Worm (Caenorhabditis elegans) whole organism, late embryonic: ENCODE measurements around the gene pfas-1.
A peak's percentile ranks its signal among the peaks of the same experiment; 100 is the strongest.

ENCODE experiments used
- C08G9.2 ChIP-seq: sonication (generic microtip); optimal IDR thresholded peaks from 2 replicates; lab custom pipeline; 2016; ENCODE audit warnings: mild to moderate bottlenecking, missing genetic modification characterization, moderate library complexity, missing compliant biosample characterization
- C38D4.7 ChIP-seq: fragments of 200-800 bp; sonication (Bioruptor generic); optimal IDR thresholded peaks from 2 replicates; lab custom pipeline; 2018; ENCODE audit warnings: mild to moderate bottlenecking, missing genetic modification characterization, moderate library complexity, missing compliant biosample characterization
- K02D7.2 ChIP-seq: sonication (generic microtip); optimal IDR thresholded peaks from 2 replicates; lab custom pipeline; 2017; ENCODE audit warnings: mild to moderate bottlenecking, missing genetic modification characterization, missing compliant biosample characterization
- K09A11.1 ChIP-seq: sonication (generic microtip); optimal IDR thresholded peaks from 2 replicates; lab custom pipeline; 2017; ENCODE audit warnings: antibody characterized with exemption, mild to moderate bottlenecking, missing genetic modification characterization, missing compliant biosample characterization; ENCODE audit not compliant: insufficient read depth
- Y22D7AL.16 ChIP-seq: sonication (generic microtip); optimal IDR thresholded peaks from 2 replicates; lab custom pipeline; 2016; ENCODE audit warnings: missing genetic modification characterization, missing compliant biosample characterization
- ceh-14 ChIP-seq: sonication (generic microtip); optimal IDR thresholded peaks from 2 replicates; lab custom pipeline; 2016; ENCODE audit warnings: missing genotype, missing genetic modification characterization, missing compliant biosample characterization
- ceh-19 ChIP-seq: fragments of 200-800 bp; sonication (Bioruptor generic); optimal IDR thresholded peaks from 2 replicates; lab custom pipeline; 2018; ENCODE audit warnings: mild to moderate bottlenecking, missing genetic modification characterization, missing compliant biosample characterization
- ceh-2 ChIP-seq: sonication (generic microtip); optimal IDR thresholded peaks from 2 replicates; lab custom pipeline; 2016; ENCODE audit warnings: missing genotype, missing genetic modification characterization, missing compliant biosample characterization
- ceh-45 ChIP-seq: fragments of 200-800 bp; sonication (Bioruptor generic); IDR thresholded peaks from 2 replicates; pipeline ENCODE4 v1.3.6; 2022; ENCODE audit warnings: missing genetic modification reagents, missing genetic modification characterization, missing compliant biosample characterization
- ceh-48 ChIP-seq: sonication (generic microtip); optimal IDR thresholded peaks from 2 replicates; lab custom pipeline; 2016; ENCODE audit warnings: missing genetic modification characterization, inconsistent platforms, missing compliant biosample characterization
- ceh-6 ChIP-seq: fragments of 200-800 bp; sonication (Bioruptor generic); optimal IDR thresholded peaks from 2 replicates; lab custom pipeline; 2018; ENCODE audit warnings: mild to moderate bottlenecking, missing genetic modification characterization, missing compliant biosample characterization
- ceh-9 ChIP-seq: sonication (generic microtip); optimal IDR thresholded peaks from 2 replicates; lab custom pipeline; 2016; ENCODE audit warnings: mild to moderate bottlenecking, missing genetic modification characterization, inconsistent platforms, missing compliant biosample characterization
- che-1 ChIP-seq: sonication (generic microtip); optimal IDR thresholded peaks from 2 replicates; lab custom pipeline; 2016; ENCODE audit warnings: mild to moderate bottlenecking, missing genetic modification characterization, missing compliant biosample characterization
- elt-4 ChIP-seq: sonication (generic microtip); optimal IDR thresholded peaks from 2 replicates; lab custom pipeline; 2016; ENCODE audit warnings: missing genetic modification characterization, missing compliant biosample characterization
- fax-1 ChIP-seq: sonication (generic microtip); optimal IDR thresholded peaks from 2 replicates; lab custom pipeline; 2016; ENCODE audit warnings: missing genotype, missing genetic modification characterization, missing compliant biosample characterization
- fkh-10 ChIP-seq: fragments of 150-350 bp; optimal IDR thresholded peaks from 2 replicates; lab custom pipeline; 2014; ENCODE audit warnings: missing biosample characterization, missing genetic modification reagents, missing genetic modification characterization
- fkh-6 ChIP-seq: sonication (generic microtip); optimal IDR thresholded peaks from 2 replicates; lab custom pipeline; 2016; ENCODE audit warnings: missing genetic modification characterization, missing compliant biosample characterization
- hlh-13 ChIP-seq: fragments of 200-800 bp; sonication (Bioruptor generic); optimal IDR thresholded peaks from 2 replicates; lab custom pipeline; 2018; ENCODE audit warnings: mild to moderate bottlenecking, missing genetic modification characterization, missing compliant biosample characterization
- hlh-30 ChIP-seq: sonication (generic microtip); optimal IDR thresholded peaks from 2 replicates; lab custom pipeline; 2017; ENCODE audit warnings: antibody characterized with exemption, missing genetic modification characterization, missing compliant biosample characterization; ENCODE audit not compliant: insufficient read depth
- hlh-6 ChIP-seq: sonication (generic microtip); optimal IDR thresholded peaks from 2 replicates; lab custom pipeline; 2016; ENCODE audit warnings: missing genotype, missing genetic modification characterization, missing compliant biosample characterization
- nhr-232 ChIP-seq: sonication (generic microtip); optimal IDR thresholded peaks from 2 replicates; lab custom pipeline; 2016; ENCODE audit warnings: missing genetic modification characterization, missing compliant biosample characterization
- npax-4 ChIP-seq: sonication (generic microtip); optimal IDR thresholded peaks from 2 replicates; lab custom pipeline; 2016; ENCODE audit warnings: missing genetic modification characterization, missing compliant biosample characterization
- odd-2 ChIP-seq: sonication (generic microtip); optimal IDR thresholded peaks from 2 replicates; lab custom pipeline; 2017; ENCODE audit warnings: antibody characterized with exemption, mild to moderate bottlenecking, missing genetic modification characterization, missing compliant biosample characterization
- pag-3 ChIP-seq: sonication (generic microtip); optimal IDR thresholded peaks from 2 replicates; lab custom pipeline; 2016; ENCODE audit warnings: missing compliant biosample characterization, missing genetic modification characterization, borderline replicate concordance
- pax-1 ChIP-seq: fragments of 150-350 bp; optimal IDR thresholded peaks from 2 replicates; lab custom pipeline; 2014; ENCODE audit warnings: missing biosample characterization, missing genetic modification characterization
- pros-1 ChIP-seq: fragments of 150-350 bp; optimal IDR thresholded peaks from 2 replicates; lab custom pipeline; 2014; ENCODE audit warnings: missing biosample characterization, missing genetic modification reagents, missing genetic modification characterization
- rnt-1 ChIP-seq: sonication (generic microtip); optimal IDR thresholded peaks from 2 replicates; lab custom pipeline; 2016; ENCODE audit warnings: missing genetic modification characterization, missing compliant biosample characterization
- sdc-2 ChIP-seq: sonication (generic microtip); optimal IDR thresholded peaks from 2 replicates; lab custom pipeline; 2016; ENCODE audit warnings: missing genotype, missing genetic modification characterization, missing compliant biosample characterization
- syd-9 ChIP-seq: sonication (generic microtip); optimal IDR thresholded peaks from 2 replicates; lab custom pipeline; 2016; ENCODE audit warnings: mild to moderate bottlenecking, missing genetic modification characterization, moderate library complexity, missing compliant biosample characterization
- tbx-2 ChIP-seq: sonication (generic microtip); optimal IDR thresholded peaks from 2 replicates; lab custom pipeline; 2016; ENCODE audit warnings: missing genetic modification characterization, missing compliant biosample characterization
- ttx-3 ChIP-seq: sonication (generic microtip); optimal IDR thresholded peaks from 2 replicates; lab custom pipeline; 2016; ENCODE audit warnings: missing genetic modification reagents, missing genetic modification characterization, missing compliant biosample characterization
- unc-42 ChIP-seq: sonication (generic microtip); optimal IDR thresholded peaks from 2 replicates; lab custom pipeline; 2016; ENCODE audit warnings: missing genotype, missing genetic modification characterization, missing compliant biosample characterization
- unc-55 ChIP-seq: sonication (generic microtip); optimal IDR thresholded peaks from 2 replicates; lab custom pipeline; 2017; ENCODE audit warnings: missing biosample characterization, missing genetic modification reagents, missing genetic modification characterization
- ztf-16 ChIP-seq: sonication (generic microtip); optimal IDR thresholded peaks from 2 replicates; lab custom pipeline; 2017; ENCODE audit warnings: missing genetic modification characterization, missing compliant biosample characterization

pfas-1 gene

DNA sequence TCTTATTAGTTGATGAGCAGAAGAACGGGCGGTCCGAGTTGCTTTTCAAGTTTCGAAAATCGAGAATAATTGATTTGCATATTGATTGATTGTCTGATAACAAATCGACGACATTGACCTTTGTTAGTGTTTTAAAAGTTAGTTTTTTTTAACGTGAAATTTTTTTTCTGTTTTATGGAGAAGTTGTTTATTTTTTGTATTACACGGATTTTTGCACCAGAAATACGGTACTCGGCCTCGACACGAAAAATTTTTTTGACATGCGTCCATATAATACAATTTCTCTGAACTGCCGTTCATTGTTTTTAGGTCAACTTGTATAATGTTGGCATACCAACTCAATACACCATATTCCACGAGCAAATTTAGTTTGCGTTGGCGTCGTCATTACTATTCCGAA is 12.3 kb upstream of the pfas-1 start, which contains the start of gene T23F11.2:
T23F11.2 (minus strand) TSS at position 101 of the 400 bp plus-strand sequence.
- TF ChIP-seq hlh-6 (tag; lab: Kevin White, UChicago): no peak
- TF ChIP-seq sdc-2 (tag; lab: Kevin White, UChicago): no peak
- TF ChIP-seq odd-2 (tag; lab: Kevin White, UChicago): no peak
- no peak for TF ChIP-seq hlh-13 (GFP tag; lab: Kevin White, UChicago)
- TF ChIP-seq ceh-19: no peak
- no peak for TF ChIP-seq tbx-2 (tag; lab: Kevin White, UChicago)
- no peak for TF ChIP-seq fkh-6 (tag; lab: Kevin White, UChicago)
- no peak for TF ChIP-seq unc-42 (tag; lab: Kevin White, UChicago)
- TF ChIP-seq ceh-48 (tag; lab: Kevin White, UChicago): no peak
- no peak for TF ChIP-seq pax-1
- no peak for TF ChIP-seq ztf-16 (tag; lab: Kevin White, UChicago)
- no peak for TF ChIP-seq ceh-6 (GFP tag; lab: Kevin White, UChicago)
- no peak for TF ChIP-seq fkh-10 (GFP tag; lab: Kevin White, UChicago)
- TF ChIP-seq syd-9: no peak

DNA sequence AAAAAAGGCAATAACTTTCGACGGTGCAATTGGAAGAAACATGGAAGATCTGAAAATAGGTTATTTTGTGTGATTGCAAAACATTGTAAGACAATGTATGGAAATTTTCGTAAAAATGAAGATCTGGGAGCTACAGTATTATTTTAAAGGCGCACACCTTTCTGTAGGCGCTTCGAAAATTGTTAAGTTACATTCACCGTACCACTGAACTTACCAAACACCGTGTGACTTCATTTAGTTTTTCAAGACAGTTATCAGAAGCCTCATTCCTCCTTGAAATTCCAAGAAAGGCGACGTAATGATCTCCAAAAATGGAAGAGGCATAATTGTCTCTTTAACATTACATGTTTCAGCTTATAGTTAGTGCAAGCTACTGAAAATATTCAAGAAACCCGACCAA is 10.8 kb upstream of the pfas-1 start:
- TF ChIP-seq fax-1 (tag; lab: Kevin White, UChicago) (no peak), ceh-6 (GFP tag; lab: Kevin White, UChicago) (no peak), pax-1 (no peak), K09A11.1 (tag; lab: Kevin White, UChicago) (no peak), K02D7.2 (tag; lab: Kevin White, UChicago) (no peak), pag-3 (tag; lab: Kevin White, UChicago) (no peak), C38D4.7 (GFP tag; lab: Kevin White, UChicago) (no peak), pros-1 (tag; lab: Kevin White, UChicago) (no peak), ttx-3 (tag; lab: Kevin White, UChicago) (no peak), ceh-14 (tag; lab: Kevin White, UChicago) (no peak), npax-4 (no peak)

DNA sequence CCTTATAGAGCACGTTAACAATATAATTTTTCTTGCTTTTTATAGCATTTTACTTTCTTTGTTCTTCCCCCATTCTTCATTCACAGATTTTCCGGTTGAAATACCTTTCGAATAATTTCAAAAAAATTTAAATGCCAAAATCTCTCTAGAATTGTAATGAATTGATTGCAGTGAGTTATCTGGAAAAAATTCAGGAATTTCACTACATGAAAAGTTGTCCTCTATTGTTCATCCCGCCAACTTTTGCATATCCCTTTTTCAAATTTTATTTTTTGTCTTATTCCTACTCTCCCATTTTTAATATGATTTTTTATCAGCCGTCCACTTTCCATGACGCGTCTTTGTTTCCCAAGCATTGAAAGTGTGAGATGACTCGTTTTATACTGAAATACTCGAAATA is 10.3 kb upstream of the pfas-1 start:
- no peak for TF ChIP-seq ceh-9
- TF ChIP-seq fkh-10 (GFP tag; lab: Kevin White, UChicago): no peak
- no peak for TF ChIP-seq elt-4 (tag; lab: Kevin White, UChicago)
- no peak for TF ChIP-seq ceh-2 (tag; lab: Kevin White, UChicago)
- no peak for TF ChIP-seq rnt-1 (tag; lab: Kevin White, UChicago)
- TF ChIP-seq Y22D7AL.16: no peak
- no peak for TF ChIP-seq ttx-3 (tag; lab: Kevin White, UChicago)
- no peak for TF ChIP-seq che-1 (tag; lab: Kevin White, UChicago)
- no peak for TF ChIP-seq ceh-14 (tag; lab: Kevin White, UChicago)
- TF ChIP-seq nhr-232 (tag; lab: Kevin White, UChicago): no peak
- no peak for TF ChIP-seq unc-55 (GFP tag; lab: Kevin White, UChicago)
- TF ChIP-seq K09A11.1 (tag; lab: Kevin White, UChicago): no peak
- no peak for TF ChIP-seq npax-4
- no peak for TF ChIP-seq sdc-2 (tag; lab: Kevin White, UChicago)
- TF ChIP-seq ceh-45 (GFP tag; lab: Robert Waterston, UW): no peak
- TF ChIP-seq C08G9.2: no peak
- TF ChIP-seq, all 69 proteins: peak for 0

DNA sequence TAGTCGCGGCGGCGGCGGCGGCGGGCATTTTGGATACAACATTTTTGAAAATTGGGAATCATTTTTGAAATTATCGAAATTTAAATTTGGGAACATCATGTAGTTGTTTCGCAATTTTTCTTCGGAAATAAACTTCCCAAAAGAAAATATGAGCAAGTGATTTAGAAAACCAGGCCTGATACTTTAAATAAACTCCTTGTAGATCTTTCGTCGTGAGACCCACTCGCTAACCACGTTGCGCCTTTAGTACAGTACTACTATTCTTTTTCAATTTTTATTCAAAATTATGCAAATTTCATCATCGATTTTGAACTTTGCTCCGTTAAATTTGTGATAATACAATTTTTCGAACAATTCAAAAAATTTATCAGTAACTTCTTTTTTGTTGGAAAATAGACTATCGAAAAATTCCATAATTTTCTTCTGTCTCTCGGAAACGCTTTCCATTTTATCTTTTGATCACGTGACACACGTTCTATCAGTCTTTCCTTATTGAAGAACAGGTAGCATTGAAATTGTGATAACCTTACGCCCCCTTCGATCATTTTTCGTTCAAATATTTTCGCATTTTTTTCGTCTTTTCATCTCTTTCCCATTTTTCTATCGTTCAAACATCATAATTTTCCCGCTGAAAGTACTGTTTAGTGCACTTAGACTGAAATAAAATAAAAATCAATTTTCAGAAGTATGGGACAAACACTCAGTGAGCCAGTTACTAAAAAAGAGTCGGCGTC is 6.9 kb upstream of the pfas-1 start, which contains the start of gene ppm-2:
ppm-2 (plus strand) TSS at position 684 of the 734 bp plus-strand sequence.
- TF ChIP-seq sdc-2 (tag; lab: Kevin White, UChicago) (no peak), hlh-30 (tag; lab: Kevin White, UChicago) (peak; percentile 35)
